Worm (Caenorhabditis elegans) whole organism, young adult: ENCODE data around the gene W06D11.3.

Experiments used
- B0019.2 ChIP-seq: fragments of 200-800 bp; sonication (Bioruptor generic); conservative IDR thresholded peaks from 2 replicates; pipeline ENCODE4 v1.3.6; 2022; ENCODE audit warnings: missing genetic modification reagents, missing genetic modification characterization, missing compliant biosample characterization
- B0261.1 ChIP-seq: sonication (generic microtip); optimal IDR thresholded peaks from 2 replicates; lab custom pipeline; 2016; ENCODE audit warnings: mild to moderate bottlenecking, missing genetic modification characterization, moderate library complexity, missing compliant biosample characterization
- F10E7.11 ChIP-seq: sonication (generic microtip); optimal IDR thresholded peaks from 2 replicates; lab custom pipeline; 2017; ENCODE audit warnings: mild to moderate bottlenecking, missing genetic modification characterization, moderate library complexity, missing compliant biosample characterization
- F33H1.4 ChIP-seq: fragments of 200-800 bp; sonication (Bioruptor generic); IDR thresholded peaks from 2 replicates; pipeline ENCODE4 v1.3.6; 2022; ENCODE audit warnings: missing genetic modification reagents, missing genetic modification characterization, missing compliant biosample characterization
- K12H6.12 ChIP-seq: fragments of 200-800 bp; sonication (Bioruptor generic); optimal IDR thresholded peaks from 2 replicates; lab custom pipeline; 2018; ENCODE audit warnings: mild to moderate bottlenecking, missing genetic modification characterization, missing compliant biosample characterization
- T26A5.8 ChIP-seq: sonication (generic microtip); optimal IDR thresholded peaks from 2 replicates; lab custom pipeline; 2016; ENCODE audit warnings: missing genetic modification characterization, missing compliant biosample characterization
- Y95B8A.8 ChIP-seq: fragments of 200-800 bp; sonication (Bioruptor generic); IDR thresholded peaks from 2 replicates; pipeline ENCODE4 v1.3.6; 2022; ENCODE audit warnings: missing genetic modification reagents, missing genetic modification characterization, missing compliant biosample characterization
- ama-1 ChIP-seq, 3 experiments: fragments of 150-350 bp in 1 of 3; sonication (generic microtip) in 2 of 3; optimal IDR thresholded peaks; 2 replicates each; lab custom pipeline; 2014 to 2018; ENCODE audit warnings: missing biosample characterization in 2 of 3, missing genetic modification characterization in 2 of 3, missing genetic modification reagents in 2 of 3
- aptf-2 ChIP-seq: fragments of 200-800 bp; sonication (Bioruptor generic); conservative IDR thresholded peaks from 2 replicates; pipeline ENCODE4 v1.3.6; 2022; ENCODE audit warnings: missing genetic modification reagents, missing genetic modification characterization, missing compliant biosample characterization
- aptf-3 ChIP-seq: fragments of 200-800 bp; sonication (Bioruptor generic); IDR thresholded peaks from 2 replicates; pipeline ENCODE4 v1.3.6; 2022; ENCODE audit warnings: missing genetic modification characterization, missing compliant biosample characterization
- athp-1 ChIP-seq: sonication (generic microtip); optimal IDR thresholded peaks from 2 replicates; lab custom pipeline; 2017; ENCODE audit warnings: mild to moderate bottlenecking, missing genetic modification characterization, missing compliant biosample characterization
- attf-3 ChIP-seq: fragments of 200-800 bp; sonication (Bioruptor generic); conservative IDR thresholded peaks from 2 replicates; pipeline ENCODE4 v1.3.6; 2022; ENCODE audit warnings: missing genetic modification reagents, missing genetic modification characterization, missing compliant biosample characterization
- cebp-2 ChIP-seq: fragments of 200-800 bp; sonication (Bioruptor generic); IDR thresholded peaks from 2 replicates; pipeline ENCODE4 v1.3.6; 2022; ENCODE audit warnings: missing genetic modification characterization, missing compliant biosample characterization
- ceh-100 ChIP-seq: fragments of 200-800 bp; sonication (Bioruptor generic); IDR thresholded peaks from 2 replicates; pipeline ENCODE4 v1.3.6; 2022; ENCODE audit warnings: missing genetic modification reagents, missing genetic modification characterization, missing compliant biosample characterization
- chd-7 ChIP-seq: sonication (generic microtip); optimal IDR thresholded peaks from 2 replicates; lab custom pipeline; 2016; ENCODE audit warnings: mild to moderate bottlenecking, missing genetic modification characterization, moderate library complexity, missing compliant biosample characterization
- egl-18 ChIP-seq: fragments of 200-800 bp; sonication (Bioruptor generic); IDR thresholded peaks from 2 replicates; pipeline ENCODE4 v1.3.6; 2022; ENCODE audit warnings: missing genetic modification reagents, missing genetic modification characterization, missing compliant biosample characterization
- egrh-3 ChIP-seq: fragments of 200-800 bp; sonication (Bioruptor generic); IDR thresholded peaks from 2 replicates; pipeline ENCODE4 v1.3.6; 2022; ENCODE audit warnings: missing genetic modification reagents, missing genetic modification characterization, missing compliant biosample characterization
- ekl-4 ChIP-seq: fragments of 200-800 bp; sonication (Bioruptor generic); IDR thresholded peaks from 2 replicates; pipeline ENCODE4 v1.3.6; 2022; ENCODE audit warnings: missing genetic modification reagents, missing genetic modification characterization, missing compliant biosample characterization
- ets-4 ChIP-seq: fragments of 200-800 bp; sonication (Bioruptor generic); optimal IDR thresholded peaks from 2 replicates; lab custom pipeline; 2018; ENCODE audit warnings: mild to moderate bottlenecking, missing genetic modification characterization, missing compliant biosample characterization
- fkh-3 ChIP-seq: sonication (generic microtip); optimal IDR thresholded peaks from 2 replicates; lab custom pipeline; 2016; ENCODE audit warnings: mild to moderate bottlenecking, missing genetic modification characterization, missing compliant biosample characterization
- him-1 ChIP-seq: sonication (generic microtip); optimal IDR thresholded peaks from 2 replicates; lab custom pipeline; 2016; ENCODE audit warnings: missing genotype, missing genetic modification reagents, missing genetic modification characterization, missing compliant biosample characterization
- hlh-12 ChIP-seq: sonication (generic microtip); optimal IDR thresholded peaks from 2 replicates; lab custom pipeline; 2016; ENCODE audit warnings: missing genetic modification characterization, missing compliant biosample characterization
- lin-26 ChIP-seq: fragments of 200-800 bp; sonication (Bioruptor generic); IDR thresholded peaks from 2 replicates; pipeline ENCODE4 v1.3.6; 2022; ENCODE audit warnings: missing genetic modification reagents, missing genetic modification characterization, missing compliant biosample characterization
- lin-54 ChIP-seq: fragments of 200-800 bp; sonication (Bioruptor generic); optimal IDR thresholded peaks from 2 replicates; lab custom pipeline; 2018; ENCODE audit warnings: mild to moderate bottlenecking, missing genetic modification characterization, missing compliant biosample characterization
- madf-3 ChIP-seq: fragments of 200-800 bp; sonication (Bioruptor generic); IDR thresholded peaks from 2 replicates; pipeline ENCODE4 v1.3.6; 2022; ENCODE audit warnings: missing genetic modification reagents, missing genetic modification characterization, missing compliant biosample characterization
- madf-6 ChIP-seq: fragments of 200-800 bp; sonication (Bioruptor generic); IDR thresholded peaks from 2 replicates; pipeline ENCODE4 v1.3.6; 2022; ENCODE audit warnings: missing genetic modification reagents, missing genetic modification characterization, missing compliant biosample characterization
- mes-4 ChIP-seq: sonication (generic microtip); optimal IDR thresholded peaks from 2 replicates; lab custom pipeline; 2016; ENCODE audit warnings: missing genotype, missing genetic modification characterization, missing compliant biosample characterization
- mxl-1 ChIP-seq: sonication (generic microtip); optimal IDR thresholded peaks from 2 replicates; lab custom pipeline; 2016; ENCODE audit warnings: missing genetic modification characterization, missing compliant biosample characterization
- nhr-120 ChIP-seq: fragments of 200-800 bp; sonication (Bioruptor generic); IDR thresholded peaks from 2 replicates; pipeline ENCODE4 v1.3.6; 2022; ENCODE audit warnings: missing genetic modification characterization, missing compliant biosample characterization
- nhr-27 ChIP-seq: fragments of 200-800 bp; sonication (Bioruptor generic); optimal IDR thresholded peaks from 2 replicates; lab custom pipeline; 2018; ENCODE audit warnings: mild to moderate bottlenecking, missing genetic modification characterization, moderate library complexity, missing compliant biosample characterization
- pbrm-1 ChIP-seq: fragments of 200-800 bp; sonication (Bioruptor generic); IDR thresholded peaks from 2 replicates; pipeline ENCODE4 v1.3.6; 2022; ENCODE audit warnings: missing genetic modification reagents, missing genetic modification characterization, missing compliant biosample characterization
- pha-4 ChIP-seq: fragments of 150-350 bp; sonication (generic microtip); optimal IDR thresholded peaks from 2 replicates; lab custom pipeline; 2014; ENCODE audit warnings: missing biosample characterization, missing genetic modification reagents, missing genetic modification characterization
- sdz-38 ChIP-seq: sonication (generic microtip); optimal IDR thresholded peaks from 2 replicates; lab custom pipeline; 2016; ENCODE audit warnings: missing genotype, missing genetic modification characterization, missing compliant biosample characterization
- sea-2 ChIP-seq: fragments of 200-800 bp; sonication (Bioruptor generic); IDR thresholded peaks from 2 replicates; pipeline ENCODE4 v1.3.6; 2022; ENCODE audit warnings: missing genetic modification characterization, missing compliant biosample characterization
- snpc-1.3 ChIP-seq: sonication (generic microtip); optimal IDR thresholded peaks from 2 replicates; lab custom pipeline; 2017; ENCODE audit warnings: missing genetic modification characterization, mild to moderate bottlenecking, missing compliant biosample characterization, antibody characterized with exemption, moderate library complexity, missing genotype, missing genetic modification reagents; ENCODE audit not compliant: insufficient read depth
- somi-1 ChIP-seq: fragments of 200-800 bp; sonication (Bioruptor generic); optimal IDR thresholded peaks from 2 replicates; lab custom pipeline; 2018; ENCODE audit warnings: mild to moderate bottlenecking, missing genetic modification characterization, missing compliant biosample characterization
- sptf-2 ChIP-seq: fragments of 200-800 bp; sonication (Bioruptor generic); optimal IDR thresholded peaks from 2 replicates; lab custom pipeline; 2018; ENCODE audit warnings: mild to moderate bottlenecking, missing genetic modification characterization, missing compliant biosample characterization
- tbx-9 ChIP-seq: sonication (generic microtip); optimal IDR thresholded peaks from 2 replicates; lab custom pipeline; 2016; ENCODE audit warnings: borderline replicate concordance, missing genetic modification characterization, inconsistent platforms, missing compliant biosample characterization
- unc-130 ChIP-seq: sonication (generic microtip); optimal IDR thresholded peaks from 2 replicates; lab custom pipeline; 2016; ENCODE audit warnings: missing genetic modification reagents, missing genetic modification characterization, missing compliant biosample characterization
- xnd-1 ChIP-seq: sonication (generic microtip); optimal IDR thresholded peaks from 2 replicates; lab custom pipeline; 2016; ENCODE audit warnings: missing genotype, missing genetic modification reagents, missing genetic modification characterization, missing compliant biosample characterization
- zfh-2 ChIP-seq: fragments of 200-800 bp; sonication (Bioruptor generic); conservative IDR thresholded peaks from 2 replicates; pipeline ENCODE4 v1.3.6; 2022; ENCODE audit warnings: missing genetic modification reagents, missing genetic modification characterization, missing compliant biosample characterization
- ztf-22 ChIP-seq: fragments of 200-800 bp; sonication (Bioruptor generic); optimal IDR thresholded peaks from 2 replicates; lab custom pipeline; 2018; ENCODE audit warnings: mild to moderate bottlenecking, missing genetic modification characterization, moderate library complexity, missing compliant biosample characterization
- ztf-25 ChIP-seq: fragments of 200-800 bp; sonication (Bioruptor generic); IDR thresholded peaks from 2 replicates; pipeline ENCODE4 v1.3.6; 2022; ENCODE audit warnings: missing genetic modification reagents, missing genetic modification characterization, missing compliant biosample characterization
- ztf-26 ChIP-seq: sonication (generic microtip); optimal IDR thresholded peaks from 2 replicates; lab custom pipeline; 2017; ENCODE audit warnings: missing genetic modification characterization, missing compliant biosample characterization
- ztf-28 ChIP-seq: fragments of 200-800 bp; sonication (Bioruptor generic); IDR thresholded peaks from 2 replicates; pipeline ENCODE4 v1.3.6; 2022; ENCODE audit warnings: missing genetic modification reagents, missing genetic modification characterization, missing compliant biosample characterization

Gene W06D11.3

ce11 chrX:12337846-12338490, 39.5 kb downstream of the W06D11.3 start, which contains the start of gene srd-44 (continued):
- no peak for TF ChIP-seq nhr-120 (GFP tag; lab: Robert Waterston, UW)
- peak; percentile 83 for TF ChIP-seq pbrm-1 (GFP tag; lab: Robert Waterston, UW)
- peak; percentile 64 for TF ChIP-seq snpc-1.3 (tag; lab: Kevin White, UChicago)
- TF ChIP-seq attf-3 (GFP tag; lab: Robert Waterston, UW): no peak
- TF ChIP-seq athp-1 (tag; lab: Kevin White, UChicago): peak; percentile 45
- TF ChIP-seq sptf-2 (GFP tag; lab: Kevin White, UChicago): no peak
- no peak for TF ChIP-seq zfh-2
- no peak; the same call in 1 of the 2 replicates for TF ChIP-seq egrh-3 (GFP tag; lab: Robert Waterston, UW)
- TF ChIP-seq sea-2 (GFP tag; lab: Robert Waterston, UW): no peak
- no peak for TF ChIP-seq tbx-9 (tag; lab: Kevin White, UChicago)
- TF ChIP-seq mes-4 (tag; lab: Kevin White, UChicago): no peak
- no peak for TF ChIP-seq B0019.2 (GFP tag; lab: Robert Waterston, UW)
- no peak for TF ChIP-seq ama-1 (optimal IDR thresholded peaks at IDR 0.05; lab: Kevin White, UChicago)
- no peak for TF ChIP-seq ama-1 (GFP tag; optimal IDR thresholded peaks at IDR 0.05; lab: Kevin White, UChicago)
- TF ChIP-seq xnd-1 (tag; lab: Kevin White, UChicago): no peak
- no peak for TF ChIP-seq ztf-22 (GFP tag; lab: Kevin White, UChicago)
- no peak for TF ChIP-seq hlh-12 (tag; lab: Kevin White, UChicago)
- no peak for TF ChIP-seq lin-54 (GFP tag; lab: Kevin White, UChicago)
- no peak for TF ChIP-seq fkh-3
- peak; percentile 72 for TF ChIP-seq him-1 (tag; lab: Kevin White, UChicago)
- TF ChIP-seq ekl-4 (GFP tag; lab: Robert Waterston, UW): no peak
- TF ChIP-seq K12H6.12 (tag; lab: Kevin White, UChicago): no peak
- TF ChIP-seq ceh-100: no peak
- TF ChIP-seq ztf-26 (tag; lab: Kevin White, UChicago): peak; percentile 63
- TF ChIP-seq lin-26 (GFP tag; lab: Robert Waterston, UW): peak; percentile 86
- no peak for TF ChIP-seq sdz-38 (tag; lab: Kevin White, UChicago)
- no peak for TF ChIP-seq aptf-3 (GFP tag; lab: Robert Waterston, UW)
- no peak for TF ChIP-seq egl-18 (GFP tag; lab: Robert Waterston, UW)
- TF ChIP-seq madf-3 (GFP tag; lab: Robert Waterston, UW): no peak
- TF ChIP-seq ztf-25 (GFP tag; lab: Robert Waterston, UW): 0 out of 2 replicates have a peak, but pooled peaks have one; percentile 76
- TF ChIP-seq B0261.1 (tag; lab: Kevin White, UChicago): peak; percentile 93
- TF ChIP-seq nhr-27 (tag; lab: Kevin White, UChicago): no peak
- no peak for TF ChIP-seq somi-1

- TF ChIP-seq F10E7.11 (tag; lab: Kevin White, UChicago) (no peak), ets-4 (GFP tag; lab: Kevin White, UChicago) (no peak), nhr-120 (GFP tag; lab: Robert Waterston, UW) (no peak), B0261.1 (tag; lab: Kevin White, UChicago) (no peak), xnd-1 (tag; lab: Kevin White, UChicago) (no peak), madf-6 (GFP tag; lab: Robert Waterston, UW) (no peak), fkh-3 (no peak), zfh-2 (no peak)
These were observed 42.9 kb downstream of the W06D11.3 start, which contains the start of gene zig-2 for ce11 chrX:12341338-12341737. Gene zig-2, minus strand, starts transcription at chrX:12341438.

- no peak for TF ChIP-seq madf-3 (GFP tag; lab: Robert Waterston, UW)
- no peak for TF ChIP-seq mxl-1
- no peak for TF ChIP-seq unc-130
- no peak for TF ChIP-seq Y95B8A.8 (GFP tag; lab: Robert Waterston, UW)
- no peak for TF ChIP-seq cebp-2 (GFP tag; lab: Robert Waterston, UW)
- no peak for TF ChIP-seq pha-4
- no peak for TF ChIP-seq aptf-2 (GFP tag; lab: Robert Waterston, UW)
- no peak for TF ChIP-seq F33H1.4 (GFP tag; lab: Robert Waterston, UW)
- no peak for TF ChIP-seq chd-7
- no peak for TF ChIP-seq T26A5.8 (tag; lab: Kevin White, UChicago)
- no peak for TF ChIP-seq ztf-28 (GFP tag; lab: Robert Waterston, UW)
These were observed 44.8 kb downstream of the W06D11.3 start, which contains the start of the genes nspc-9 and nspc-10 for ce11 chrX:12343279-12343678. Gene nspc-9, minus strand, starts transcription at chrX:12343379. Gene nspc-10, plus strand, starts transcription at chrX:12343609.
